Fruit fly (Drosophila melanogaster) whole organism, adult: Measurements from ENCODE around the gene CG11755.

Source experiments
- CG11617 ChIP-seq: fragments of 200-800 bp; sonication (Bioruptor generic); optimal IDR thresholded peaks from 2 replicates; lab custom pipeline; 2017; ENCODE audit warnings: mild to moderate bottlenecking, missing biosample characterization, missing genetic modification reagents, missing genetic modification characterization
- CG12768 ChIP-seq: fragments of 200-800 bp; sonication (Bioruptor generic); optimal IDR thresholded peaks from 2 replicates; lab custom pipeline; 2017; ENCODE audit warnings: missing biosample characterization, missing genetic modification characterization, mild to moderate bottlenecking, moderate library complexity, missing genetic modification reagents
- CG14711 ChIP-seq: fragments of 200-800 bp; sonication (Bioruptor generic); optimal IDR thresholded peaks from 2 replicates; lab custom pipeline; 2018; ENCODE audit warnings: missing biosample characterization, mild to moderate bottlenecking, missing genetic modification characterization, moderate library complexity
- CG1620 ChIP-seq: fragments of 200-800 bp; sonication (Bioruptor generic); optimal IDR thresholded peaks from 2 replicates; lab custom pipeline; 2016; ENCODE audit warnings: missing biosample characterization, missing genetic modification characterization
- CG33017 ChIP-seq: fragments of 200-800 bp; sonication (Bioruptor generic); optimal IDR thresholded peaks from 2 replicates; lab custom pipeline; 2018; ENCODE audit warnings: missing biosample characterization, mild to moderate bottlenecking, missing genetic modification characterization, moderate library complexity
- CG5204 ChIP-seq: fragments of 200-800 bp; sonication (Bioruptor generic); optimal IDR thresholded peaks from 2 replicates; lab custom pipeline; 2016; ENCODE audit warnings: missing biosample characterization, missing genetic modification characterization
- CG7045 ChIP-seq: fragments of 200-800 bp; sonication (Bioruptor generic); optimal IDR thresholded peaks from 2 replicates; lab custom pipeline; 2017; ENCODE audit warnings: missing biosample characterization, mild to moderate bottlenecking, missing genetic modification characterization
- CG7101 ChIP-seq: fragments of 200-800 bp; sonication (Bioruptor generic); optimal IDR thresholded peaks from 2 replicates; lab custom pipeline; 2018; ENCODE audit warnings: missing biosample characterization, mild to moderate bottlenecking, missing genetic modification characterization, moderate library complexity
- Clk ChIP-seq: fragments of 200-800 bp; sonication (Bioruptor generic); optimal IDR thresholded peaks from 2 replicates; lab custom pipeline; 2017; ENCODE audit warnings: missing biosample characterization, missing genetic modification characterization
- Crg-1 ChIP-seq: fragments of 200-800 bp; sonication (Bioruptor generic); optimal IDR thresholded peaks from 2 replicates; lab custom pipeline; 2016; ENCODE audit warnings: missing biosample characterization, missing genetic modification characterization
- Hr96 ChIP-seq: fragments of 200-800 bp; sonication (Bioruptor generic); optimal IDR thresholded peaks from 2 replicates; lab custom pipeline; 2016; ENCODE audit warnings: missing biosample characterization, missing genetic modification characterization
- Mnt ChIP-seq: fragments of 200-800 bp; sonication (Bioruptor generic); optimal IDR thresholded peaks from 2 replicates; lab custom pipeline; 2016; ENCODE audit warnings: missing biosample characterization, mild to moderate bottlenecking, missing genetic modification characterization
- bab1 ChIP-seq: fragments of 200-800 bp; sonication (Bioruptor generic); optimal IDR thresholded peaks from 3 replicates; lab custom pipeline; 2019; ENCODE audit warnings: missing biosample characterization, mild to moderate bottlenecking, missing genetic modification characterization, moderate library complexity
- cic ChIP-seq: fragments of 200-800 bp; sonication (Bioruptor generic); optimal IDR thresholded peaks from 2 replicates; lab custom pipeline; 2017; ENCODE audit warnings: missing biosample characterization, mild to moderate bottlenecking, missing genetic modification characterization, moderate library complexity
- cnc ChIP-seq, 2 experiments: fragments of >200 bp; optimal IDR thresholded peaks; 2 replicates each; lab custom pipeline; 2017
- kay ChIP-seq: fragments of 200-800 bp; sonication (Bioruptor generic); peaks from one replicate; lab custom pipeline; 2016; ENCODE audit warnings: missing biosample characterization, missing genetic modification characterization, borderline replicate concordance
- ovo ChIP-seq: fragments of 200-800 bp; sonication (Bioruptor generic); optimal IDR thresholded peaks from 2 replicates; lab custom pipeline; 2016; ENCODE audit warnings: missing biosample characterization, missing genetic modification characterization
- pad ChIP-seq: fragments of 200-800 bp; sonication (Bioruptor generic); optimal IDR thresholded peaks from 3 replicates; lab custom pipeline; 2017; ENCODE audit warnings: missing biosample characterization, missing genetic modification characterization, mild to moderate bottlenecking, moderate library complexity, missing genetic modification reagents
- tj ChIP-seq: fragments of 200-800 bp; sonication (Bioruptor generic); optimal IDR thresholded peaks from 3 replicates; lab custom pipeline; 2017; ENCODE audit warnings: missing biosample characterization, mild to moderate bottlenecking, missing genetic modification characterization, moderate library complexity
- toe ChIP-seq: fragments of 200-800 bp; sonication (Bioruptor generic); optimal IDR thresholded peaks from 2 replicates; lab custom pipeline; 2016; ENCODE audit warnings: missing biosample characterization, missing genetic modification characterization

Gene CG11755

DNA sequence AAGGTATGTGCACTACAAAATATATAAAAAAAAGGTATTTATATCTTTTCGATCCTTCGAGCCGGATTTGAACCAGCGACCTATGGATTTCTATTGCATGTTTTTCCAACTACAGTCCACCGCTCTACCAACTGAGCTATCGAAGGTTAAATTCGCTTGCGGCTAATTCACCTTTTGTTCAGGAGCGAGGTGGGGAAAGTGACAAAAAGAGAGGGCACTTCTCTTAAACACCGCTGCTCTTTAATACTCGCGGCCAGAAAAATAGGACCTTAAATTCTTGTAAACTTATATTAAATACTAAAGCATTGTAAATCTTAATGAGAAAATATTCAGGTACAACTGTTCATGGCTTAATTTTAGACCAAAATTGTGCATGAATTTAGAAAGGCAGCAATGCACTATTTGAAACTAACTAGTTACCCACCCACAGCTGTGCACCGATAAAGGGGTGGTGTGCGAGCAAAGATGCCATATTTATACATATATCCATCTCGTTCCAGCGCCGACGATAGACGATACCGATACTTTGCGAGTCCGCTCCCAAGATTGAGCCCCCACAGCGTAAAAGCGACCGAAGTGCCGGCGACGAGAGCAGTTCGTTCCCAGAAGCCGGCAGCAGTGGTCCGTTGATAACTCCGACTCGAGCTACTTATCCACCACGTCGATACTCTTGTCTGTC is 7.5 kb upstream of the CG11755 start:
- TF ChIP-seq Mnt (GFP tag; lab: Kevin White, UChicago) (peak; percentile 95), Hr96 (peak; percentile 97), CG7045 (GFP tag; lab: Kevin White, UChicago) (peak; percentile 97), CG11617 (GFP tag; lab: Kevin White, UChicago) (peak; percentile 98), ovo (GFP tag; lab: Kevin White, UChicago) (peak; percentile 91), CG7101 (peak; percentile 97), CG1620 (GFP tag; lab: Kevin White, UChicago) (peak; percentile 95), cnc (optimal IDR thresholded peaks at IDR 0.05; lab: Kevin White, UChicago) (no peak), CG5204 (GFP tag; lab: Kevin White, UChicago) (no peak), Clk (GFP tag; lab: Kevin White, UChicago) (peak; percentile 97), tj (GFP tag; lab: Kevin White, UChicago) (peak; percentile 90), CG12768 (peak; percentile 98), cic (GFP tag; lab: Kevin White, UChicago) (peak; percentile 93), pad (GFP tag; lab: Kevin White, UChicago) (peak; percentile 99), toe (GFP tag; lab: Kevin White, UChicago) (peak; percentile 98), Crg-1 (GFP tag; lab: Kevin White, UChicago) (peak; percentile 95), kay (GFP tag; lab: Kevin White, UChicago) (peak; percentile 98), bab1 (GFP tag; lab: Kevin White, UChicago) (peak; percentile 97), CG14711 (tag; lab: Kevin White, UChicago) (peak; percentile 93), CG33017 (tag; lab: Kevin White, UChicago) (peak; percentile 98)

DNA sequence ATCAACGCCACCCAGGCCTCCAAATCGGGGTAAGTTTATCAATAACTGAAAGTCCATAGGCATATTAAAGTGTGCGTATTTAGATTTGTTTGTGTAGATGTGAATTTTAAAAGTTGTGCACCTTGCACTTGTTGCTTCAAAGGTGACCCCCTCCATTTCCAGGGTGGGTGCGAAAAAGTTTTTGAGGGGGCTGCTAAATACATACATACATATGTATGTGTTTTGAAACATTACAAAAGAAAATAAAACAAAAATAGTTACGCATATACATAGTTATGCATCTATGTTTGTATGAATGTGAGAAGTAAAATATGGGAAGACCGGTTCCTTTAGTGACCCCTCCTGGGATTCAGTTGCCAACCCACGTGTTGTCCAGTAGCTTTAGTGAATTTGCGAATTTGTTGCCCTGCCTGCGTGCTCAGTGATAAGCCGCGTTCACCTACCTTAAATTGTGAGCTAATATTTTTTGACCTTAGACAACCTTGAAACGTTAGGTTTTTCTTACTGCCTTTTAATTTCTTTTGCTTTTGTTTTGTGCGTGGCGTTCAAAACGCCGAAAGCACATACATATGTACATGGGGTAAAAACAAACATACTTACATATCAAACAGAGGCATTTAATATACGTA is 6.7 kb upstream of the CG11755 start:
- TF ChIP-seq CG1620 (GFP tag; lab: Kevin White, UChicago) (no peak), CG33017 (tag; lab: Kevin White, UChicago) (peak; percentile 8), Mnt (GFP tag; lab: Kevin White, UChicago) (peak; percentile 77)

- TF ChIP-seq Crg-1 (GFP tag; lab: Kevin White, UChicago) (peak; percentile 21), kay (GFP tag; lab: Kevin White, UChicago) (peak; percentile 71), Clk (GFP tag; lab: Kevin White, UChicago) (no peak), CG14711 (tag; lab: Kevin White, UChicago) (peak; percentile 35), cic (GFP tag; lab: Kevin White, UChicago) (peak; percentile 78), CG1620 (GFP tag; lab: Kevin White, UChicago) (peak; percentile 21), ovo (GFP tag; lab: Kevin White, UChicago) (peak; percentile 36), CG11617 (GFP tag; lab: Kevin White, UChicago) (no peak), CG33017 (tag; lab: Kevin White, UChicago) (peak; percentile 64), cnc (optimal IDR thresholded peaks at IDR 0.05; lab: Kevin White, UChicago) (no peak), tj (GFP tag; lab: Kevin White, UChicago) (peak; percentile 89), toe (GFP tag; lab: Kevin White, UChicago) (peak; percentile 45), bab1 (GFP tag; lab: Kevin White, UChicago) (peak; percentile 64), CG7101 (peak; percentile 41), Hr96 (peak; percentile 24), pad (GFP tag; lab: Kevin White, UChicago) (peak; percentile 35), CG7045 (GFP tag; lab: Kevin White, UChicago) (peak; percentile 69), CG12768 (peak; percentile 34), Mnt (GFP tag; lab: Kevin White, UChicago) (peak; percentile 9), CG5204 (GFP tag; lab: Kevin White, UChicago) (peak; percentile 54)
These were observed 5.9 kb upstream of the CG11755 start, which contains the start of gene p for dm6 chr3R:8670529-8671491. TSS of gene p (minus strand) at chr3R:8670684.

DNA sequence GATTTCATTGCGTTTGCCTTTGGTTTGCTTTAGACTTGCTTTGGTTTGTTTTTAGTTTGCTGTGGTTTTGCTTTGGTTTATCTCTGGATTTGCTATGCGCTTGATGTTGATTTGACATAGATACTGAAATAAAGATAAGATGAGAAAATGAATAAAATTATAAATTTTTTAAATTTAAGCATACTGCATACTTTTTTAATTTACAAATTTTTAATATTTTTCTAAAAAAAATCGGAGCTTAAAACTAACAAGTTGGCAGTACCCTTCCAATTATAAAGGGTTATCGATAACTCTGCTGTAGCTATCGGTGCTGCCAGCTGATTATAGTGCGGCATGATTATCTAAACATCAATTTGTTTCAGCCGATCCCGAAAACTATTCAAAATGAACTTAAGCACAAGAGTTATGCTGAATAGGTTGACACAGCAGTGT is 2.9 kb upstream of the CG11755 start, which contains the start of gene mRpL19:
Gene mRpL19 (plus strand): TSS at position 307 of the 432 bp plus-strand sequence.
- TF ChIP-seq Crg-1 (GFP tag; lab: Kevin White, UChicago) (no peak), CG14711 (tag; lab: Kevin White, UChicago) (peak; percentile 64), Mnt (GFP tag; lab: Kevin White, UChicago) (peak; percentile 59), CG12768 (no peak), CG7101 (peak; percentile 76), CG33017 (tag; lab: Kevin White, UChicago) (peak; percentile 68), CG11617 (GFP tag; lab: Kevin White, UChicago) (peak; percentile 44), cic (GFP tag; lab: Kevin White, UChicago) (peak; percentile 27), tj (GFP tag; lab: Kevin White, UChicago) (peak; percentile 20), CG7045 (GFP tag; lab: Kevin White, UChicago) (peak; percentile 43), kay (GFP tag; lab: Kevin White, UChicago) (peak; percentile 88), Hr96 (no peak), toe (GFP tag; lab: Kevin White, UChicago) (no peak), Clk (GFP tag; lab: Kevin White, UChicago) (no peak), cnc (optimal IDR thresholded peaks at IDR 0.05; lab: Kevin White, UChicago) (no peak), pad (GFP tag; lab: Kevin White, UChicago) (no peak), CG5204 (GFP tag; lab: Kevin White, UChicago) (no peak), bab1 (GFP tag; lab: Kevin White, UChicago) (peak; percentile 73), ovo (GFP tag; lab: Kevin White, UChicago) (no peak), CG1620 (GFP tag; lab: Kevin White, UChicago) (no peak)
